Worm (Caenorhabditis elegans) whole organism, late embryonic: Measurements from ENCODE around the gene pqn-74.

Experiments used
- Y22D7AL.16 ChIP-seq: sonication (generic microtip); optimal IDR thresholded peaks from 2 replicates; lab custom pipeline; 2016; ENCODE audit warnings: missing genetic modification characterization, missing compliant biosample characterization
- ama-1 ChIP-seq: fragments of 150-350 bp; optimal IDR thresholded peaks from 2 replicates; lab custom pipeline; 2014
- ceh-19 ChIP-seq: fragments of 200-800 bp; sonication (Bioruptor generic); optimal IDR thresholded peaks from 2 replicates; lab custom pipeline; 2018; ENCODE audit warnings: mild to moderate bottlenecking, missing genetic modification characterization, missing compliant biosample characterization
- ceh-2 ChIP-seq: sonication (generic microtip); optimal IDR thresholded peaks from 2 replicates; lab custom pipeline; 2016; ENCODE audit warnings: missing genotype, missing genetic modification characterization, missing compliant biosample characterization
- ceh-22 ChIP-seq: sonication (generic microtip); optimal IDR thresholded peaks from 2 replicates; lab custom pipeline; 2017; ENCODE audit warnings: missing biosample characterization, missing genetic modification characterization
- ceh-24 ChIP-seq: sonication (generic microtip); optimal IDR thresholded peaks from 2 replicates; lab custom pipeline; 2016; ENCODE audit warnings: mild to moderate bottlenecking, missing genetic modification characterization, missing compliant biosample characterization
- ceh-30 ChIP-seq: fragments of 150-350 bp; optimal IDR thresholded peaks from 2 replicates; lab custom pipeline; 2014; ENCODE audit warnings: missing biosample characterization, missing genetic modification characterization
- ceh-31 ChIP-seq: sonication (generic microtip); optimal IDR thresholded peaks from 2 replicates; lab custom pipeline; 2016; ENCODE audit warnings: missing genetic modification characterization, missing compliant biosample characterization
- ceh-34 ChIP-seq: sonication (generic microtip); optimal IDR thresholded peaks from 2 replicates; lab custom pipeline; 2016; ENCODE audit warnings: mild to moderate bottlenecking, missing genetic modification characterization, missing compliant biosample characterization
- ceh-9 ChIP-seq: sonication (generic microtip); optimal IDR thresholded peaks from 2 replicates; lab custom pipeline; 2016; ENCODE audit warnings: mild to moderate bottlenecking, missing genetic modification characterization, inconsistent platforms, missing compliant biosample characterization
- dmd-4 ChIP-seq: sonication (generic microtip); optimal IDR thresholded peaks from 2 replicates; lab custom pipeline; 2016; ENCODE audit warnings: borderline replicate concordance, missing genetic modification characterization, missing compliant biosample characterization
- dve-1 ChIP-seq: sonication (generic microtip); optimal IDR thresholded peaks from 2 replicates; lab custom pipeline; 2017; ENCODE audit warnings: antibody characterized with exemption, mild to moderate bottlenecking, missing genetic modification characterization, missing compliant biosample characterization
- elt-2 ChIP-seq: sonication (generic microtip); optimal IDR thresholded peaks from 2 replicates; lab custom pipeline; 2016; ENCODE audit warnings: missing genetic modification reagents, missing genetic modification characterization, missing compliant biosample characterization
- elt-4 ChIP-seq: sonication (generic microtip); optimal IDR thresholded peaks from 2 replicates; lab custom pipeline; 2016; ENCODE audit warnings: missing genetic modification characterization, missing compliant biosample characterization
- fkh-10 ChIP-seq: fragments of 150-350 bp; optimal IDR thresholded peaks from 2 replicates; lab custom pipeline; 2014; ENCODE audit warnings: missing biosample characterization, missing genetic modification reagents, missing genetic modification characterization
- fkh-6 ChIP-seq: sonication (generic microtip); optimal IDR thresholded peaks from 2 replicates; lab custom pipeline; 2016; ENCODE audit warnings: missing genetic modification characterization, missing compliant biosample characterization
- gmeb-2 ChIP-seq: sonication (generic microtip); optimal IDR thresholded peaks from 2 replicates; lab custom pipeline; 2016; ENCODE audit warnings: missing genetic modification characterization, inconsistent platforms, missing compliant biosample characterization
- hlh-15 ChIP-seq: sonication (generic microtip); optimal IDR thresholded peaks from 2 replicates; lab custom pipeline; 2016; ENCODE audit warnings: missing genetic modification characterization, missing compliant biosample characterization
- hlh-30 ChIP-seq: sonication (generic microtip); optimal IDR thresholded peaks from 2 replicates; lab custom pipeline; 2017; ENCODE audit warnings: antibody characterized with exemption, missing genetic modification characterization, missing compliant biosample characterization; ENCODE audit not compliant: insufficient read depth
- hlh-8 ChIP-seq: sonication (generic microtip); optimal IDR thresholded peaks from 2 replicates; lab custom pipeline; 2016; ENCODE audit warnings: missing genotype, missing genetic modification characterization, missing compliant biosample characterization
- nfya-1 ChIP-seq: sonication (generic microtip); optimal IDR thresholded peaks from 2 replicates; lab custom pipeline; 2017; ENCODE audit warnings: missing genetic modification characterization, mild to moderate bottlenecking, missing compliant biosample characterization, antibody characterized with exemption, moderate library complexity
- nhr-11 ChIP-seq: fragments of 150-350 bp; optimal IDR thresholded peaks from 2 replicates; lab custom pipeline; 2014; ENCODE audit warnings: missing biosample characterization, missing genetic modification characterization
- nhr-232 ChIP-seq: sonication (generic microtip); optimal IDR thresholded peaks from 2 replicates; lab custom pipeline; 2016; ENCODE audit warnings: missing genetic modification characterization, missing compliant biosample characterization
- npax-4 ChIP-seq: sonication (generic microtip); optimal IDR thresholded peaks from 2 replicates; lab custom pipeline; 2016; ENCODE audit warnings: missing genetic modification characterization, missing compliant biosample characterization
- sdc-2 ChIP-seq: sonication (generic microtip); optimal IDR thresholded peaks from 2 replicates; lab custom pipeline; 2016; ENCODE audit warnings: missing genotype, missing genetic modification characterization, missing compliant biosample characterization
- tbx-7 ChIP-seq: sonication (generic microtip); optimal IDR thresholded peaks from 2 replicates; lab custom pipeline; 2016; ENCODE audit warnings: missing genotype, missing genetic modification characterization, missing compliant biosample characterization
- ttx-3 ChIP-seq: sonication (generic microtip); optimal IDR thresholded peaks from 2 replicates; lab custom pipeline; 2016; ENCODE audit warnings: missing genetic modification reagents, missing genetic modification characterization, missing compliant biosample characterization
- unc-3 ChIP-seq, 2 experiments: fragments of 200-800 bp in 1 of 2; sonication (Bioruptor generic) in 1 of 2; sonication (generic microtip) in 1 of 2; conservative IDR thresholded peaks in 1 of 2; optimal IDR thresholded peaks in 1 of 2; 2 replicates each; pipeline versions ENCODE4 v1.3.6 to Lab custom; 2016 to 2022; ENCODE audit warnings: missing compliant biosample characterization in 2 of 2, missing genetic modification characterization in 2 of 2, missing genetic modification reagents in 1 of 2
- unc-42 ChIP-seq: sonication (generic microtip); optimal IDR thresholded peaks from 2 replicates; lab custom pipeline; 2016; ENCODE audit warnings: missing genotype, missing genetic modification characterization, missing compliant biosample characterization
- unc-55 ChIP-seq: sonication (generic microtip); optimal IDR thresholded peaks from 2 replicates; lab custom pipeline; 2017; ENCODE audit warnings: missing biosample characterization, missing genetic modification reagents, missing genetic modification characterization
- zip-5 ChIP-seq: sonication (generic microtip); optimal IDR thresholded peaks from 2 replicates; lab custom pipeline; 2016; ENCODE audit warnings: missing genetic modification characterization, missing compliant biosample characterization
- ztf-16 ChIP-seq: sonication (generic microtip); optimal IDR thresholded peaks from 2 replicates; lab custom pipeline; 2017; ENCODE audit warnings: missing genetic modification characterization, missing compliant biosample characterization

Gene pqn-74

ce11 chrIV:13318773-13319172 is 12.4 kb downstream of the pqn-74 start:
- peak; percentile 77 for TF ChIP-seq elt-2 (tag; lab: Kevin White, UChicago)
- no peak for TF ChIP-seq sdc-2 (tag; lab: Kevin White, UChicago)
- TF ChIP-seq, all 69 proteins: peak for 1

- TF ChIP-seq ttx-3 (tag; lab: Kevin White, UChicago) = no peak
- no peak for TF ChIP-seq sdc-2 (tag; lab: Kevin White, UChicago)
- TF ChIP-seq dmd-4 (tag; lab: Kevin White, UChicago) = no peak
- no peak for TF ChIP-seq npax-4 (tag; lab: Kevin White, UChicago)
- no peak for TF ChIP-seq unc-55 (GFP tag; lab: Kevin White, UChicago)
- no peak for TF ChIP-seq unc-3 (GFP tag; conservative IDR thresholded peaks at IDR 0.05; lab: Robert Waterston, UW)
- no peak for TF ChIP-seq unc-3 (tag; optimal IDR thresholded peaks at IDR 0.05; lab: Kevin White, UChicago)
- no peak for TF ChIP-seq nfya-1
- TF ChIP-seq zip-5 (tag; lab: Kevin White, UChicago) = no peak
- TF ChIP-seq, all 69 proteins: peak for 0
Measured at ce11 chrIV:13315344-13315743, 15.9 kb downstream of the pqn-74 start, which contains the start of gene fat-1. Gene fat-1, plus strand, starts transcription at chrIV:13315644.

DNA sequence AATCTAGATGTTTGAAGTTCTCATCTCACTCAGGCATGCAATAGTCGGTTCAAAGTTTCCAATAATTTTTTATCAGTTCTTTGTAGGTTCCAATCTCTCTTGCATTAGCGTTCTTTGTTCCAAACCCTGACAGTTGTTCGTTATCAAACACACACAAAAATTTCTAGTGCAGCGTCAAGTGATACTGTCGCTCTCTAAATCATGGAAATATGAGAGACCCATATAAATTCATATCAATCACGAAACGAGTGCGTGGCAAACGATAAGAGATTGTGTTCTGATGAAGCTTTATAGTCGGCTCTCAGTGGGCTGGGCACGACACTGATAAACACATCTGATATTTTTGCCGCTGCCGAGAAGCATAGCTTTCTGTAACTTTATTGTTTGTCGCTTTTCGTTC is 17.0 kb downstream of the pqn-74 start:
- TF ChIP-seq ceh-2 (tag; lab: Kevin White, UChicago) (no peak), fkh-6 (tag; lab: Kevin White, UChicago) (no peak), elt-2 (tag; lab: Kevin White, UChicago) (peak; percentile 87)

ce11 chrIV:13313156-13313555 is 18.1 kb downstream of the pqn-74 start:
- TF ChIP-seq ama-1 (lab: Kevin White, UChicago) (no peak), fkh-6 (tag; lab: Kevin White, UChicago) (no peak), gmeb-2 (tag; lab: Kevin White, UChicago) (no peak), ceh-30 (no peak), ztf-16 (tag; lab: Kevin White, UChicago) (no peak), tbx-7 (tag; lab: Kevin White, UChicago) (no peak), elt-2 (tag; lab: Kevin White, UChicago) (no peak), dve-1 (tag; lab: Kevin White, UChicago) (no peak), ceh-24 (tag; lab: Kevin White, UChicago) (no peak), sdc-2 (tag; lab: Kevin White, UChicago) (no peak), hlh-30 (tag; lab: Kevin White, UChicago) (no peak), ceh-34 (tag; lab: Kevin White, UChicago) (no peak), ceh-2 (tag; lab: Kevin White, UChicago) (no peak), nhr-232 (no peak), Y22D7AL.16 (tag; lab: Kevin White, UChicago) (no peak), ceh-31 (tag; lab: Kevin White, UChicago) (no peak), hlh-15 (tag; lab: Kevin White, UChicago) (no peak), fkh-10 (GFP tag; lab: Kevin White, UChicago) (no peak), nhr-11 (tag; lab: Kevin White, UChicago) (no peak), ceh-19 (GFP tag; lab: Kevin White, UChicago) (no peak)

DNA sequence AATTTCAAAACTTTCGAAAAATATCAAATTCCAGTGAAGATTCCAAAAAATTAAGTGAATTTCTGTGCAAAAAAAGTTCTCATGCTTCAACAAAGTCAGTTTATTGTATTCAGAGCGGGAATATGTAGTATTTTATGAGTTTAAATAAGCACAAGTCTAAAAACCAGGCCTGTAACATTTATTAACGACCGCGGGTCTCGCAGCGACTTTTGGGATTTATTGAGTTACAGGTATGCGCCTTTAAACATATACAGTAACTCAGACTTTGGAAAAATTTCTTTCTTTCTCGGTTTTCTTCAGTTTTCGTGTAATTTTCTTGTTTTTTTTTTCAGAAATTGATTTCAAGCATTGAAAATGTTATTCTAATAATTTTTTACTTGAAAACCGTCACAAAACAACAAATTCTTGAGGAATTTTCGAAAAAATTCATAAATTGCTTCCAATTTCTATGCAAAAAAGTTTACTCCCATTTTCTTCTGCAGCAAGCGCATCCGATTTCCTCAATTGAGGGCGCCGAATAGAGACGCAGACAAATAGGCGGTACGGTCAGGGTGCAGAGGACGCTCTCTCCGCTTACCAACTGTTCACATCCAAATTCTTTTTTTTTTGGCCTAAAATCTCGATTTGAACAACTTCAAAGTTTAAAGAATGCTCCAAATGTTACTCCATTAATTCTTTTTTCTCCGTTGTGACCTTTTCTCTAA is 19.7 kb downstream of the pqn-74 start:
- TF ChIP-seq hlh-8 (tag; lab: Kevin White, UChicago) (no peak), ama-1 (lab: Kevin White, UChicago) (no peak), nfya-1 (peak; percentile 11), elt-4 (no peak)

DNA sequence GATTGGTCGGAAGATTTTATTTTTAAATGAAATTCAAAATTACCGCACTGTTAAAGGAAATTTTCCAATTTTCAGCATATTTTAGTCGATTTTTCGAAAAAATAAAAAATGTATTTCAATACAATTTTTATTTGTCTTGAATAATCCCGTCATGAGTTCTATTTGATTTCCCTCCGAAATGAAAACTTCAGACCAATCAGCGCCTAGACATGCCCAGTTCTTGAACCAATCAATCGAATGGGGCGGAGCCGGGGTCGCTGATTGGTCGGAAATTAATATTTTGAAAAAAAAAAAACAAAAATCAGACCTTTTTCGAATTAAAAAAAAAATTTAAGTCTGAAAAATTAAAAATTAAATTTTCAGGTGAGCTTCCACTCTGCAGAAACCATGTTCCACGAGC is 21.6 kb downstream of the pqn-74 start:
- TF ChIP-seq unc-42 (tag; lab: Kevin White, UChicago) (no peak), ceh-9 (tag; lab: Kevin White, UChicago) (no peak), Y22D7AL.16 (tag; lab: Kevin White, UChicago) (no peak), dmd-4 (tag; lab: Kevin White, UChicago) (no peak), nfya-1 (peak; percentile 64), ceh-22 (tag; lab: Kevin White, UChicago) (no peak)
